Fruit fly (Drosophila melanogaster): ENCODE data around the gene CG46394.

Gene CG46394

DNA sequence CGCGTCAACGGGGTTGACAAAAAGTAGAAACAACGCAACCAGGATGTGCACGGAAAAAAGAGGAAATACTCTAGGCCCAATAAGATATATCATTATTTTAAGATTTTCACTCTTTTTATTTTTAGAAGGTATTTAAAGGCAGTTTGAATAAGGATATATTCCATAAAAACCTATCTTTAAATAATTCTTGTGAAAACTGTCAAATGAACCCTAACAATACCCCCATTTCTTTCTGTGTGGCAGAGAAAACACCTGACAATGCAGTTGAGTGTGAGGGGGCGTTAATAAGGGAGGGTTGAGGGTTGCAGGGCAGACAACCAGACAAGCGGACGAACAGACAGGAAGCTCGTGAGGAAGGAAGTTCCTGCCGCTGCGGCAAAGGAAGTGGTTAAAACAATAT lies 48.2 kb upstream of the CG46394 start (continued):
- no peak for TF ChIP-seq Dp (GFP tag; optimal IDR thresholded peaks at IDR 0.05)
- TF ChIP-seq CG7556 (GFP tag; optimal IDR thresholded peaks at IDR 0.05) = peak; percentile 36
- no peak for TF ChIP-seq al (GFP tag; IDR thresholded peaks at IDR 0.05)
- TF ChIP-seq Bdp1 (GFP tag; optimal IDR thresholded peaks at IDR 0.05) = no peak
- peak; percentile 18 for TF ChIP-seq CG1602 (GFP tag; optimal IDR thresholded peaks at IDR 0.05)
- no peak for TF ChIP-seq tx (GFP tag; optimal IDR thresholded peaks at IDR 0.05)
- no peak for TF ChIP-seq Adf1 (GFP tag; IDR thresholded peaks at IDR 0.05)
- TF ChIP-seq CG30020 (tag; optimal IDR thresholded peaks at IDR 0.05) = no peak
- no peak for TF ChIP-seq sob (GFP tag; IDR thresholded peaks at IDR 0.05)
- no peak for TF ChIP-seq aop (GFP tag; IDR thresholded peaks at IDR 0.05)
- 0 out of 2 replicates have a peak, but pooled peaks have one; percentile 23 for TF ChIP-seq lmd (GFP tag; IDR thresholded peaks at IDR 0.05)
- peak; percentile 41 for TF ChIP-seq ATbp (GFP tag; optimal IDR thresholded peaks at IDR 0.05)
- peak; percentile 9 for TF ChIP-seq Sox100B (GFP tag; optimal IDR thresholded peaks at IDR 0.05)
- TF ChIP-seq Rx (GFP tag; IDR thresholded peaks at IDR 0.05) = no peak
- no peak for TF ChIP-seq CG11456 (GFP tag; IDR thresholded peaks at IDR 0.05)
- no peak for TF ChIP-seq CG2889 (GFP tag; IDR thresholded peaks at IDR 0.05)
- TF ChIP-seq pzg (GFP tag; optimal IDR thresholded peaks at IDR 0.05) = no peak
- TF ChIP-seq Dek (tag; optimal IDR thresholded peaks at IDR 0.05) = peak; percentile 5
- TF ChIP-seq cg (GFP tag; optimal IDR thresholded peaks at IDR 0.05) = no peak
- TF ChIP-seq jumu (GFP tag; optimal IDR thresholded peaks at IDR 0.05) = peak; percentile 14
- no peak for TF ChIP-seq stwl (tag; optimal IDR thresholded peaks at IDR 0.05)
- no peak for TF ChIP-seq CG10274 (GFP tag; optimal IDR thresholded peaks at IDR 0.05)
- TF ChIP-seq CG6272 (GFP tag; IDR thresholded peaks at IDR 0.05) = peak; percentile 14; the same call in 1 of the 2 replicates
- no peak for TF ChIP-seq CG12299 (tag; optimal IDR thresholded peaks at IDR 0.05)
- TF ChIP-seq sr (GFP tag; IDR thresholded peaks at IDR 0.05) = no peak
- TF ChIP-seq zen2 (GFP tag; IDR thresholded peaks at IDR 0.05; ENCODE audit: partially characterized antibody) = no peak
- peak; percentile 30 for TF ChIP-seq CG15269 (tag; optimal IDR thresholded peaks at IDR 0.05)
- no peak for TF ChIP-seq br (optimal IDR thresholded peaks at IDR 0.05)
- TF ChIP-seq stc (GFP tag; IDR thresholded peaks at IDR 0.05) = no peak
- peak; percentile 29 for TF ChIP-seq NC2β (GFP tag; optimal IDR thresholded peaks at IDR 0.05)
- TF ChIP-seq abd-A (tag; optimal IDR thresholded peaks at IDR 0.05) = no peak
- TF ChIP-seq CG2129 (GFP tag; IDR thresholded peaks at IDR 0.05; ENCODE audit: partially characterized antibody) = no peak
- TF ChIP-seq CG13424 (tag; optimal IDR thresholded peaks at IDR 0.05) = peak; percentile 42
- no peak for TF ChIP-seq lov (optimal IDR thresholded peaks at IDR 0.05)
- TF ChIP-seq lov (GFP tag; IDR thresholded peaks at IDR 0.05) = no peak
- TF ChIP-seq CG2116 (GFP tag; optimal IDR thresholded peaks at IDR 0.05) = peak; percentile 16
- no peak for TF ChIP-seq CG8478 (optimal IDR thresholded peaks at IDR 0.05)
- no peak; the same call in 1 of the 2 replicates for TF ChIP-seq Nf-YA (GFP tag; IDR thresholded peaks at IDR 0.05)
- no peak for TF ChIP-seq HLHmδ (GFP tag; optimal IDR thresholded peaks at IDR 0.05)
- no peak for TF ChIP-seq Atf6 (GFP tag; IDR thresholded peaks at IDR 0.05)
- TF ChIP-seq ranshi (GFP tag; IDR thresholded peaks at IDR 0.05) = 0 out of 2 replicates have a peak, but pooled peaks have one; percentile 24
- TF ChIP-seq CG2712 (tag; optimal IDR thresholded peaks at IDR 0.05) = peak; percentile 72
- no peak for TF ChIP-seq slp2 (GFP tag; optimal IDR thresholded peaks at IDR 0.05)
- no peak for TF ChIP-seq CG1647 (GFP tag; optimal IDR thresholded peaks at IDR 0.05)
- no peak for TF ChIP-seq da (GFP tag; optimal IDR thresholded peaks at IDR 0.05)
- TF ChIP-seq Elba2 (GFP tag; optimal IDR thresholded peaks at IDR 0.05) = no peak
- TF ChIP-seq ewg (GFP tag; optimal IDR thresholded peaks at IDR 0.05) = no peak
- no peak for TF ChIP-seq ara (GFP tag; IDR thresholded peaks at IDR 0.05)
- TF ChIP-seq E2f1 (GFP tag; IDR thresholded peaks at IDR 0.05) = peak; percentile 52
- TF ChIP-seq tio (GFP tag; optimal IDR thresholded peaks at IDR 0.05) = peak; percentile 1
- TF ChIP-seq CG17359 (tag; optimal IDR thresholded peaks at IDR 0.05) = peak; percentile 50
- peak; percentile 62 for TF ChIP-seq CG9727 (GFP tag; optimal IDR thresholded peaks at IDR 0.05)
- no peak for TF ChIP-seq zfh2 (GFP tag; optimal IDR thresholded peaks at IDR 0.05)

Data from whole organism, embryonic.